Worm (Caenorhabditis elegans): ENCODE data around the gene hizr-1.

DNA sequence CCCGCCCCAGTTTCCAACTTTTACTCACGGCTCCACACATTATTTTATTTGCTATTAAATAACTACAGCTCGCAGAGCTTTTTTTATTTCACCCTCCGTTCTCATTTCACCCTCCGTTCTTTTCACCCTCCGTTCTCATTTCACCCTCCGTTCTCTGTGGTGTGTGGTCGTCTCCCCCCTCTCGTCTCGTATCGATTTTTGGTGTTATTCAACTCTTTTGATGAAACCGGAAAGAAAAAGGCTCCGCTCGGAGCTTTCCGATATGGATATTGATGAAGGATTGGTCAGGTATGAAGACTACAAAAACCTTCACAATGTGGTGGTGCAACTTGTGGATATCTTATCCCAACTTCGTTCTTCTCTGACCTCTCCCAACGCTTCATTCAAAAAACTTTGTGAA, 27.6 kb upstream of the hizr-1 start:
- TF ChIP-seq nhr-76 (tag; optimal IDR thresholded peaks at IDR 0.05) (no peak), unc-62 (GFP tag; optimal IDR thresholded peaks at IDR 0.05) (no peak), unc-120 (tag; optimal IDR thresholded peaks at IDR 0.05; ENCODE audit: poor library complexity, severe bottlenecking) (no peak), lsy-2 (tag; optimal IDR thresholded peaks at IDR 0.05) (no peak), ztf-11 (tag; optimal IDR thresholded peaks at IDR 0.05) (no peak), nhr-237 (tag; optimal IDR thresholded peaks at IDR 0.05) (no peak), snpc-4 (tag; optimal IDR thresholded peaks at IDR 0.05) (no peak), pha-4 (tag; optimal IDR thresholded peaks at IDR 0.05) (no peak)

Data from whole organism, mixed stage, embryonic.